Worm (Caenorhabditis elegans): ENCODE measurements around the gene F41G3.18.

F41G3.18 gene

ce11 chrII:6776418-6777034, 8.4 kb downstream of the F41G3.18 start, which contains the start of gene ssup-72 (continued):
- TF ChIP-seq hmg-11 (tag; optimal IDR thresholded peaks at IDR 0.05) (no peak), skn-1 (tag; optimal IDR thresholded peaks at IDR 0.05) (no peak), nhr-237 (tag; optimal IDR thresholded peaks at IDR 0.05) (no peak), ZK546.5 (tag; optimal IDR thresholded peaks at IDR 0.05) (no peak), eor-1 (tag; optimal IDR thresholded peaks at IDR 0.05) (no peak), unc-39 (tag; optimal IDR thresholded peaks at IDR 0.05) (no peak), nhr-67 (tag; optimal IDR thresholded peaks at IDR 0.05) (no peak)

DNA sequence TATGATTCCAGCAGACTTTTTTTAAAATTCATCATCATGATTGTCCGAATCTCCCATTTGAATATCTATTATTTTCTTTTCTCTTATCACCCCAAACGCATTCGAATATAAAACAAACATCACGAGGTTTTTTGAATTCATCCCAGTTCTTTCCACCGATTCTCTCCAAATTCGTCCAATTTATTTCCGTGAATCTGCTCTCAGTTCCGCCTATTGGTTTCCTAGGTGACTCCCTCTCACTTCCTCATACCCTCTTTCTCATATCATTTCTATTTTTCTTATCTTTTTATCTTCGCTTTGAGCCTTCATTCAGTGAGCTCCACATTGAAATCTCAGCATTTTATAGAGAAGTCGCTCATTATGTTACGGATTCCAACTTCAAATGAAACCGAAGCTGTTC, 11.0 kb downstream of the F41G3.18 start, which contains the start of gene T13C2.7:
T13C2.7 (plus strand) TSS at position 301 of the 400 bp plus-strand sequence.
- TF ChIP-seq zag-1 (tag; optimal IDR thresholded peaks at IDR 0.05) (no peak), jun-1 (tag; optimal IDR thresholded peaks at IDR 0.05) (no peak), fkh-2 (tag; optimal IDR thresholded peaks at IDR 0.05) (no peak), pha-4 (tag; optimal IDR thresholded peaks at IDR 0.05) (no peak), sea-2 (GFP tag; optimal IDR thresholded peaks at IDR 0.05) (no peak), ama-1 (optimal IDR thresholded peaks at IDR 0.05) (no peak), mdl-1 (tag; optimal IDR thresholded peaks at IDR 0.05) (no peak), fkh-10 (GFP tag; optimal IDR thresholded peaks at IDR 0.05) (no peak), lin-15B (tag; optimal IDR thresholded peaks at IDR 0.05) (no peak), ztf-11 (tag; optimal IDR thresholded peaks at IDR 0.05) (no peak), unc-39 (tag; optimal IDR thresholded peaks at IDR 0.05) (no peak), nfya-1 (tag; optimal IDR thresholded peaks at IDR 0.05; ENCODE audit: insufficient read depth) (no peak), ztf-4 (tag; optimal IDR thresholded peaks at IDR 0.05) (no peak)

ce11 chrII:6781231-6781630, 13.1 kb downstream of the F41G3.18 start:
- TF ChIP-seq elt-2 (tag; optimal IDR thresholded peaks at IDR 0.05) (peak; percentile 66), pqm-1 (tag; optimal IDR thresholded peaks at IDR 0.05) (peak; percentile 30), lsy-12 (tag; optimal IDR thresholded peaks at IDR 0.05) (no peak)

- TF ChIP-seq ceh-82 (tag; optimal IDR thresholded peaks at IDR 0.05) (no peak), unc-62 (GFP tag; optimal IDR thresholded peaks at IDR 0.05) (no peak), nhr-43 (tag; optimal IDR thresholded peaks at IDR 0.05; ENCODE audit: poor library complexity, severe bottlenecking) (no peak), skn-1 (tag; optimal IDR thresholded peaks at IDR 0.05) (no peak), egl-27 (tag; optimal IDR thresholded peaks at IDR 0.05) (no peak), unc-39 (tag; optimal IDR thresholded peaks at IDR 0.05) (no peak), nhr-76 (tag; optimal IDR thresholded peaks at IDR 0.05) (no peak), tbx-2 (tag; optimal IDR thresholded peaks at IDR 0.05) (no peak), nhr-77 (tag; optimal IDR thresholded peaks at IDR 0.05) (no peak), sea-2 (GFP tag; optimal IDR thresholded peaks at IDR 0.05) (no peak), ceh-9 (tag; optimal IDR thresholded peaks at IDR 0.05) (no peak), jun-1 (tag; optimal IDR thresholded peaks at IDR 0.05) (no peak), nhr-237 (tag; optimal IDR thresholded peaks at IDR 0.05) (no peak), ztf-4 (tag; optimal IDR thresholded peaks at IDR 0.05) (no peak), fos-1 (tag; optimal IDR thresholded peaks at IDR 0.05) (no peak), ztf-11 (tag; optimal IDR thresholded peaks at IDR 0.05) (no peak), nhr-28 (tag; optimal IDR thresholded peaks at IDR 0.05) (no peak), daf-12 (tag; optimal IDR thresholded peaks at IDR 0.05) (no peak), nfya-1 (tag; optimal IDR thresholded peaks at IDR 0.05; ENCODE audit: insufficient read depth) (no peak), ama-1 (optimal IDR thresholded peaks at IDR 0.05) (no peak)
Measured at ce11 chrII:6781983-6782382, 13.9 kb downstream of the F41G3.18 start.

- TF ChIP-seq hmg-11 (tag; optimal IDR thresholded peaks at IDR 0.05): no peak
- TF ChIP-seq pha-4 (tag; optimal IDR thresholded peaks at IDR 0.05): peak; percentile 77
- no peak for TF ChIP-seq elt-3 (tag; optimal IDR thresholded peaks at IDR 0.05)
- peak; percentile 27 for TF ChIP-seq elt-2 (tag; optimal IDR thresholded peaks at IDR 0.05)
- TF ChIP-seq nhr-11 (tag; optimal IDR thresholded peaks at IDR 0.05): peak; percentile 26
- no peak for TF ChIP-seq elt-1 (tag; optimal IDR thresholded peaks at IDR 0.05)
- no peak for TF ChIP-seq skn-1 (tag; optimal IDR thresholded peaks at IDR 0.05)
- no peak for TF ChIP-seq zag-1 (tag; optimal IDR thresholded peaks at IDR 0.05)
- TF ChIP-seq ceh-28 (tag; optimal IDR thresholded peaks at IDR 0.05): peak; percentile 83
- TF ChIP-seq ztf-4 (tag; optimal IDR thresholded peaks at IDR 0.05): no peak
- no peak for TF ChIP-seq tbx-2 (tag; optimal IDR thresholded peaks at IDR 0.05)
- no peak for TF ChIP-seq aly-2 (tag; optimal IDR thresholded peaks at IDR 0.05)
- peak; percentile 26 for TF ChIP-seq egl-5 (tag; optimal IDR thresholded peaks at IDR 0.05)
- TF ChIP-seq fkh-10 (GFP tag; optimal IDR thresholded peaks at IDR 0.05): peak; percentile 0
- peak; percentile 57 for TF ChIP-seq lin-39 (tag; optimal IDR thresholded peaks at IDR 0.05)
- TF ChIP-seq mml-1 (tag; optimal IDR thresholded peaks at IDR 0.05): no peak
- no peak for TF ChIP-seq R02D3.7 (tag; optimal IDR thresholded peaks at IDR 0.05)
- TF ChIP-seq ZK546.5 (tag; optimal IDR thresholded peaks at IDR 0.05): no peak
- TF ChIP-seq nfya-1 (tag; optimal IDR thresholded peaks at IDR 0.05; ENCODE audit: insufficient read depth): peak; percentile 81
- peak; percentile 62 for TF ChIP-seq nhr-25 (tag; optimal IDR thresholded peaks at IDR 0.05)
- TF ChIP-seq lsy-12 (tag; optimal IDR thresholded peaks at IDR 0.05): no peak
- TF ChIP-seq jun-1 (tag; optimal IDR thresholded peaks at IDR 0.05): peak; percentile 11
- TF ChIP-seq nhr-76 (tag; optimal IDR thresholded peaks at IDR 0.05): no peak
- TF ChIP-seq nhr-43 (tag; optimal IDR thresholded peaks at IDR 0.05; ENCODE audit: poor library complexity, severe bottlenecking): no peak
- peak; percentile 48 for TF ChIP-seq snpc-4 (tag; optimal IDR thresholded peaks at IDR 0.05)
Measured at ce11 chrII:6782738-6783163, 14.6 kb downstream of the F41G3.18 start.
